Worm (Caenorhabditis elegans) whole organism, L4 larva: ENCODE data around the gene dap-3.

Experiments
- D1046.2 ChIP-seq: fragments of 200-800 bp; sonication (Bioruptor generic); IDR thresholded peaks from 2 replicates; pipeline ENCODE4 v1.3.6; 2022; ENCODE audit warnings: missing genetic modification characterization, missing compliant biosample characterization
- F10B5.3 ChIP-seq: sonication (generic microtip); optimal IDR thresholded peaks from 2 replicates; lab custom pipeline; 2016; ENCODE audit warnings: mild to moderate bottlenecking, missing genetic modification characterization, missing compliant biosample characterization
- F44E2.7 ChIP-seq: fragments of 200-800 bp; sonication (Bioruptor generic); IDR thresholded peaks from 2 replicates; pipeline ENCODE4 v2.1.2; 2022; ENCODE audit warnings: missing genetic modification characterization, missing compliant biosample characterization
- T26A8.4 ChIP-seq: fragments of 200-800 bp; sonication (Bioruptor generic); IDR thresholded peaks from 2 replicates; pipeline ENCODE4 v1.3.6; 2022; ENCODE audit warnings: missing genetic modification characterization, missing compliant biosample characterization
- Y105C5A.15 ChIP-seq: fragments of 200-800 bp; sonication (Bioruptor generic); IDR thresholded peaks from 2 replicates; pipeline ENCODE4 v1.3.6; 2022; ENCODE audit warnings: missing genetic modification characterization, missing compliant biosample characterization
- Y5F2A.4 ChIP-seq: fragments of 200-800 bp; sonication (Bioruptor generic); optimal IDR thresholded peaks from 2 replicates; lab custom pipeline; 2018; ENCODE audit warnings: mild to moderate bottlenecking, missing genetic modification characterization, missing compliant biosample characterization
- Y75B8A.6 ChIP-seq: fragments of 200-800 bp; sonication (Bioruptor generic); IDR thresholded peaks from 2 replicates; pipeline ENCODE4 v1.3.6; 2022; ENCODE audit warnings: missing genetic modification reagents, missing genetic modification characterization, missing compliant biosample characterization
- ZK337.2 ChIP-seq: fragments of 200-800 bp; sonication (Bioruptor generic); IDR thresholded peaks from 2 replicates; pipeline ENCODE4 v1.3.6; 2022; ENCODE audit warnings: missing genetic modification reagents, missing genetic modification characterization, missing compliant biosample characterization
- ZK546.5 ChIP-seq, 2 experiments: sonication (generic microtip); optimal IDR thresholded peaks; 2 replicates each; lab custom pipeline; 2017; ENCODE audit warnings: missing biosample characterization in 2 of 2, missing genetic modification characterization in 2 of 2
- ceh-20 ChIP-seq: fragments of 200-800 bp; sonication (Bioruptor generic); IDR thresholded peaks from 2 replicates; pipeline ENCODE4 v1.3.6; 2022; ENCODE audit warnings: missing genetic modification reagents, missing genetic modification characterization, missing compliant biosample characterization
- ceh-28 ChIP-seq: fragments of 150-350 bp; optimal IDR thresholded peaks from 2 replicates; lab custom pipeline; 2014; ENCODE audit warnings: missing biosample characterization, missing genetic modification reagents, missing genetic modification characterization
- ceh-32 ChIP-seq: sonication (generic microtip); optimal IDR thresholded peaks from 2 replicates; lab custom pipeline; 2016; ENCODE audit warnings: mild to moderate bottlenecking, missing genetic modification characterization, missing compliant biosample characterization; ENCODE audit not compliant: poor library complexity
- ceh-44 ChIP-seq: fragments of 200-800 bp; sonication (Bioruptor generic); IDR thresholded peaks from 2 replicates; pipeline ENCODE4 v1.3.6; 2022; ENCODE audit warnings: missing genetic modification reagents, missing genetic modification characterization, missing compliant biosample characterization
- ceh-62 ChIP-seq: sonication (generic microtip); optimal IDR thresholded peaks from 2 replicates; lab custom pipeline; 2017; ENCODE audit warnings: missing biosample characterization, missing genetic modification characterization
- ceh-82 ChIP-seq: sonication (generic microtip); optimal IDR thresholded peaks from 2 replicates; lab custom pipeline; 2017; ENCODE audit warnings: missing biosample characterization, missing genetic modification characterization
- ctbp-1 ChIP-seq: fragments of 200-800 bp; sonication (Bioruptor generic); IDR thresholded peaks from 2 replicates; pipeline ENCODE4 v1.3.6; 2022; ENCODE audit warnings: missing genetic modification reagents, missing genetic modification characterization, missing compliant biosample characterization
- daf-19 ChIP-seq: fragments of 200-800 bp; sonication (Bioruptor generic); conservative IDR thresholded peaks from 2 replicates; pipeline ENCODE4 v1.3.6; 2022; ENCODE audit warnings: missing genetic modification characterization, missing compliant biosample characterization
- daf-8 ChIP-seq: fragments of 200-800 bp; sonication (Bioruptor generic); IDR thresholded peaks from 2 replicates; pipeline ENCODE4 v1.3.6; 2022; ENCODE audit warnings: missing genetic modification characterization, missing compliant biosample characterization
- dmd-6 ChIP-seq: fragments of 200-800 bp; sonication (Bioruptor generic); IDR thresholded peaks from 2 replicates; pipeline ENCODE4 v1.3.6; 2022; ENCODE audit warnings: missing genetic modification reagents, missing genetic modification characterization, missing compliant biosample characterization
- dmd-9 ChIP-seq: fragments of 200-800 bp; sonication (Bioruptor generic); IDR thresholded peaks from 2 replicates; pipeline ENCODE4 v1.3.6; 2022; ENCODE audit warnings: missing genetic modification reagents, missing genetic modification characterization, missing compliant biosample characterization
- dve-1 ChIP-seq: sonication (generic microtip); optimal IDR thresholded peaks from 2 replicates; lab custom pipeline; 2017; ENCODE audit warnings: antibody characterized with exemption, mild to moderate bottlenecking, missing genetic modification characterization, missing compliant biosample characterization; ENCODE audit not compliant: insufficient read depth
- egl-27 ChIP-seq: sonication (generic microtip); optimal IDR thresholded peaks from 3 replicates; lab custom pipeline; 2017; ENCODE audit warnings: missing biosample characterization, missing genetic modification reagents, missing genetic modification characterization
- fkh-10 ChIP-seq: fragments of 150-350 bp; optimal IDR thresholded peaks from 2 replicates; lab custom pipeline; 2014; ENCODE audit warnings: missing biosample characterization, missing genetic modification reagents, missing genetic modification characterization
- fos-1 ChIP-seq: fragments of 150-350 bp; optimal IDR thresholded peaks from 2 replicates; lab custom pipeline; 2014; ENCODE audit warnings: missing biosample characterization, missing genetic modification characterization
- gei-8 ChIP-seq: fragments of 200-800 bp; sonication (Bioruptor generic); optimal IDR thresholded peaks from 2 replicates; lab custom pipeline; 2018; ENCODE audit warnings: mild to moderate bottlenecking, missing genetic modification characterization, missing compliant biosample characterization
- hlh-30 ChIP-seq: sonication (generic microtip); optimal IDR thresholded peaks from 2 replicates; lab custom pipeline; 2017; ENCODE audit warnings: antibody characterized with exemption, mild to moderate bottlenecking, missing genetic modification characterization, missing compliant biosample characterization; ENCODE audit not compliant: insufficient read depth
- lin-1 ChIP-seq: fragments of 200-800 bp; sonication (Bioruptor generic); IDR thresholded peaks from 2 replicates; pipeline ENCODE4 v1.3.6; 2022; ENCODE audit warnings: missing genetic modification reagents, missing genetic modification characterization, missing compliant biosample characterization
- lin-15B ChIP-seq: fragments of 150-350 bp; sonication (generic microtip); optimal IDR thresholded peaks from 3 replicates; lab custom pipeline; 2014; ENCODE audit warnings: missing biosample characterization, missing genetic modification characterization
- lin-29 ChIP-seq: fragments of 200-800 bp; sonication (Bioruptor generic); IDR thresholded peaks from 2 replicates; pipeline ENCODE4 v1.3.6; 2022; ENCODE audit warnings: missing genetic modification reagents, missing genetic modification characterization, missing compliant biosample characterization
- lin-39 ChIP-seq: fragments of 150-350 bp; optimal IDR thresholded peaks from 2 replicates; lab custom pipeline; 2014; ENCODE audit warnings: missing biosample characterization, missing genetic modification reagents, missing genetic modification characterization
- lir-3 ChIP-seq: sonication (generic microtip); optimal IDR thresholded peaks from 2 replicates; lab custom pipeline; 2016; ENCODE audit warnings: mild to moderate bottlenecking, missing genetic modification characterization, missing compliant biosample characterization
- nhr-111 ChIP-seq: fragments of 200-800 bp; sonication (Bioruptor generic); optimal IDR thresholded peaks from 2 replicates; lab custom pipeline; 2018; ENCODE audit warnings: mild to moderate bottlenecking, missing genetic modification characterization, missing compliant biosample characterization
- nhr-237 ChIP-seq: sonication (generic microtip); optimal IDR thresholded peaks from 2 replicates; lab custom pipeline; 2017; ENCODE audit warnings: missing biosample characterization, missing genetic modification characterization
- nhr-28 ChIP-seq: fragments of 150-350 bp; optimal IDR thresholded peaks from 2 replicates; lab custom pipeline; 2014; ENCODE audit warnings: missing biosample characterization, missing genetic modification characterization
- nhr-42 ChIP-seq: fragments of 200-800 bp; sonication (Bioruptor generic); IDR thresholded peaks from 2 replicates; pipeline ENCODE4 v1.3.6; 2022; ENCODE audit warnings: missing genetic modification characterization, missing compliant biosample characterization
- nhr-48 ChIP-seq: sonication (generic microtip); optimal IDR thresholded peaks from 2 replicates; lab custom pipeline; 2016; ENCODE audit warnings: mild to moderate bottlenecking, missing genetic modification characterization, missing compliant biosample characterization
- nhr-76 ChIP-seq: fragments of 150-350 bp; optimal IDR thresholded peaks from 2 replicates; lab custom pipeline; 2014; ENCODE audit warnings: missing biosample characterization, missing genetic modification characterization
- nhr-77 ChIP-seq: fragments of 150-350 bp; optimal IDR thresholded peaks from 2 replicates; lab custom pipeline; 2014; ENCODE audit warnings: missing biosample characterization, missing genetic modification characterization
- rbr-2 ChIP-seq: sonication (generic microtip); optimal IDR thresholded peaks from 2 replicates; lab custom pipeline; 2016; ENCODE audit warnings: missing genotype, missing genetic modification characterization, missing compliant biosample characterization
- sdz-12 ChIP-seq: fragments of 200-800 bp; sonication (Bioruptor generic); optimal IDR thresholded peaks from 2 replicates; lab custom pipeline; 2018; ENCODE audit warnings: mild to moderate bottlenecking, missing genetic modification characterization, missing compliant biosample characterization
- set-16 ChIP-seq: fragments of 200-800 bp; sonication (Bioruptor generic); IDR thresholded peaks from 2 replicates; pipeline ENCODE4 v1.3.6; 2022; ENCODE audit warnings: missing genetic modification reagents, missing genetic modification characterization, missing compliant biosample characterization
- snpc-1.2 ChIP-seq: fragments of 200-800 bp; sonication (Bioruptor generic); IDR thresholded peaks from 2 replicates; pipeline ENCODE4 v1.3.6; 2022; ENCODE audit warnings: missing genetic modification reagents, missing genetic modification characterization, missing compliant biosample characterization
- snpc-4 ChIP-seq: fragments of 150-350 bp; optimal IDR thresholded peaks from 2 replicates; lab custom pipeline; 2014; ENCODE audit warnings: missing biosample characterization, missing genetic modification characterization
- spr-3 ChIP-seq: fragments of 200-800 bp; sonication (Bioruptor generic); optimal IDR thresholded peaks from 2 replicates; lab custom pipeline; 2018; ENCODE audit warnings: mild to moderate bottlenecking, missing genetic modification characterization, missing compliant biosample characterization
- unc-130 ChIP-seq: sonication (generic microtip); optimal IDR thresholded peaks from 2 replicates; lab custom pipeline; 2016; ENCODE audit warnings: missing genetic modification reagents, missing genetic modification characterization, missing compliant biosample characterization
- unc-39 ChIP-seq: sonication (generic microtip); optimal IDR thresholded peaks from 2 replicates; lab custom pipeline; 2017; ENCODE audit warnings: missing biosample characterization, missing genetic modification characterization
- unc-62 ChIP-seq, 3 experiments: fragments of 150-350 bp in 1 of 3; sonication (generic microtip); optimal IDR thresholded peaks in 2 of 3; peaks in 1 of 3; 1 replicate in 1 of 3; 2 replicates in 2 of 3; lab custom pipeline; 2014 to 2017; ENCODE audit warnings: missing biosample characterization in 3 of 3, missing genetic modification characterization in 3 of 3, missing genetic modification reagents in 3 of 3, missing genotype in 1 of 3
- vab-7 ChIP-seq: fragments of 200-800 bp; sonication (Bioruptor generic); IDR thresholded peaks from 2 replicates; pipeline ENCODE4 v1.3.6; 2022; ENCODE audit warnings: missing genetic modification reagents, missing genetic modification characterization, missing compliant biosample characterization
- zfp-2 ChIP-seq: sonication (generic microtip); optimal IDR thresholded peaks from 2 replicates; lab custom pipeline; 2016; ENCODE audit warnings: mild to moderate bottlenecking, missing genetic modification characterization, missing compliant biosample characterization
- zip-2 ChIP-seq: fragments of 150-350 bp; optimal IDR thresholded peaks from 2 replicates; lab custom pipeline; 2014; ENCODE audit warnings: missing biosample characterization, missing genetic modification characterization
- ztf-11 ChIP-seq: fragments of 150-350 bp; optimal IDR thresholded peaks from 2 replicates; lab custom pipeline; 2014; ENCODE audit warnings: missing biosample characterization, missing genetic modification characterization

Gene dap-3

DNA sequence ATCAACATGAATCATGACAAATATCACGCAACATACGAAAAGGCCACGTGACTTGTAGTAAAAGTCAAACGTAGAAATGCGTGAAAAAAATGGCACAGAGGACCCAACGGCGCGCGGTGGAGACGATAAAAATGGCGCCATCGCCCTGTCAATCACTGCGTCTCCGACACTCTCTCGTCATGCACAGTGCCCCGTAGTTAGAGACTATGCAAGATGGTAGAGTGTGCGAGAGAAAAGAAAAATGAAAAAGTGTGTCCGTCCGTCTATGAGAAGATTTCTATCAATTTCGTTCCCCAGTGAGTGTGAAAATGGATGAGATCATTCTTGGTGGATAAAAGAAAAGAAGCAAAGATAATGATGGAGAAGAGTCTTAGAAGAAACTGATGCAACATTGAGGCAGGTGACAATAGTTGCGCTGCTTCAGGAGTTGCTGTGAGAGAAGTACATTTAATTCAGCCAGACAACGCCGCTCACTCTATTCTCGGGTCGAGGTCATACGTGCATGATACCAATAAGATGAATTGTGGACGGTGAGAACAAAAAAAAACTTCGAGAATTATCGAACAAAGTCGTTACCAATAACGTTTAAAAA is 25.4 kb upstream of the dap-3 start (continued):
- no peak for TF ChIP-seq ceh-28
- no peak for TF ChIP-seq lir-3 (tag; lab: Kevin White, UChicago)
- no peak for TF ChIP-seq fos-1 (tag; lab: Kevin White, UChicago)
- peak; percentile 15 for TF ChIP-seq nhr-111 (GFP tag; lab: Kevin White, UChicago)
- TF ChIP-seq ctbp-1 (GFP tag; lab: Robert Waterston, UW): 0 out of 2 replicates have a peak, but pooled peaks have one; percentile 45
- TF ChIP-seq vab-7 (GFP tag; lab: Robert Waterston, UW): 0 out of 2 replicates have a peak, but pooled peaks have one; percentile 23
- no peak for TF ChIP-seq unc-130 (GFP tag; lab: Kevin White, UChicago)
- peak; percentile 86 for TF ChIP-seq hlh-30 (tag; lab: Kevin White, UChicago)
- no peak for TF ChIP-seq dmd-9 (GFP tag; lab: Robert Waterston, UW)
- no peak for TF ChIP-seq rbr-2 (tag; lab: Kevin White, UChicago)
- no peak for TF ChIP-seq nhr-237 (tag; lab: Kevin White, UChicago)
- no peak for TF ChIP-seq ZK337.2 (GFP tag; lab: Robert Waterston, UW)
- peak; percentile 69 for TF ChIP-seq nhr-48 (tag; lab: Kevin White, UChicago)
- no peak for TF ChIP-seq daf-8 (GFP tag; lab: Robert Waterston, UW)
- no peak for TF ChIP-seq ceh-62 (tag; lab: Kevin White, UChicago)
- no peak for TF ChIP-seq egl-27 (tag; lab: Kevin White, UChicago)
- no peak for TF ChIP-seq ceh-32 (tag; lab: Kevin White, UChicago)
- TF ChIP-seq Y75B8A.6: no peak
- no peak for TF ChIP-seq F10B5.3 (tag; lab: Kevin White, UChicago)
- TF ChIP-seq dmd-6 (GFP tag; lab: Robert Waterston, UW): peak; percentile 85
- no peak for TF ChIP-seq Y5F2A.4 (GFP tag; lab: Kevin White, UChicago)
- TF ChIP-seq daf-19 (GFP tag; lab: Robert Waterston, UW): 0 out of 2 replicates have a peak, but pooled peaks have one; percentile 9
- TF ChIP-seq snpc-4 (tag; lab: Kevin White, UChicago): no peak
- TF ChIP-seq nhr-28 (tag; lab: Kevin White, UChicago): peak; percentile 73
- TF ChIP-seq ztf-11: no peak
- TF ChIP-seq gei-8 (GFP tag; lab: Kevin White, UChicago): no peak
- no peak for TF ChIP-seq nhr-42 (GFP tag; lab: Robert Waterston, UW)
- no peak for TF ChIP-seq zfp-2 (tag; lab: Kevin White, UChicago)
- TF ChIP-seq unc-39 (tag; lab: Kevin White, UChicago): no peak
- TF ChIP-seq lin-15B (tag; lab: Kevin White, UChicago): no peak
- no peak for TF ChIP-seq fkh-10 (GFP tag; lab: Kevin White, UChicago)
- TF ChIP-seq set-16 (GFP tag; lab: Robert Waterston, UW): no peak
- no peak for TF ChIP-seq sdz-12 (GFP tag; lab: Kevin White, UChicago)
- no peak for TF ChIP-seq nhr-76 (tag; lab: Kevin White, UChicago)
- no peak for TF ChIP-seq D1046.2
- peak; percentile 7; the same call in 1 of the 2 replicates for TF ChIP-seq lin-1 (GFP tag; lab: Robert Waterston, UW)
- no peak for TF ChIP-seq zip-2 (tag; lab: Kevin White, UChicago)
- TF ChIP-seq dve-1 (tag; lab: Kevin White, UChicago): peak; percentile 60
- TF ChIP-seq snpc-1.2 (GFP tag; lab: Robert Waterston, UW): no peak
- peak in 1 of 2 experiments; percentile 95 for TF ChIP-seq unc-62 (GFP tag; optimal IDR thresholded peaks at IDR 0.05 in 1 of 2; lab: Kevin White, UChicago)
- no peak for TF ChIP-seq unc-62 (tag; optimal IDR thresholded peaks at IDR 0.05; lab: Kevin White, UChicago)
- TF ChIP-seq ZK546.5 (tag; optimal IDR thresholded peaks at IDR 0.05; lab: Kevin White, UChicago): no peak
- TF ChIP-seq Y105C5A.15 (GFP tag; lab: Robert Waterston, UW): 0 out of 2 replicates have a peak, but pooled peaks have one; percentile 13
- no peak; the same call in 1 of the 2 replicates for TF ChIP-seq lin-29 (GFP tag; lab: Robert Waterston, UW)
- no peak for TF ChIP-seq F44E2.7 (GFP tag; lab: Robert Waterston, UW)
- TF ChIP-seq spr-3 (GFP tag; lab: Kevin White, UChicago): no peak
- peak; percentile 49 for TF ChIP-seq nhr-77 (tag; lab: Kevin White, UChicago)
- no peak for TF ChIP-seq T26A8.4
- peak; percentile 14; the same call in 1 of the 2 replicates for TF ChIP-seq ceh-20 (GFP tag; lab: Robert Waterston, UW)
- TF ChIP-seq lin-39 (tag; lab: Kevin White, UChicago): no peak
- no peak for TF ChIP-seq ceh-44
- TF ChIP-seq ceh-82 (tag; lab: Kevin White, UChicago): no peak
